Worm (Caenorhabditis elegans): ENCODE measurements around the gene C02B10.4.

- TF ChIP-seq efl-1 (GFP tag; optimal IDR thresholded peaks at IDR 0.05) (no peak), aptf-2 (GFP tag; conservative IDR thresholded peaks at IDR 0.05) (no peak)
Measured at ce11 chrIV:5045389-5045788, 46.0 kb upstream of the C02B10.4 start, which contains the start of gene hot-9.

Measured in whole organism, young adult.